2 fruit fly cellular contexts compared by ENCODE assay signal in genomic region chr3L:1208206-1208605, dm6.
TF ChIP-seq lines count a peak whose summit lies in the region.

No protein-coding gene starts in this region.

TF ChIP-seq in whole organism, embryonic, 481 proteins besides CTCF, POLR2A, EP300 and RAD21 (continued from another document):
- TF ChIP-seq bbx (GFP tag; IDR thresholded peaks at IDR 0.05; lab: Robert Waterston, UW; ENCODE audit: partially characterized antibody) (0 out of 2 replicates have a peak, but pooled peaks have one; percentile 25), Bgb (GFP tag; IDR thresholded peaks at IDR 0.05; lab: Robert Waterston, UW; ENCODE audit: partially characterized antibody) (0 out of 2 replicates have a peak, but pooled peaks have one; percentile 17), CG7357 (GFP tag; IDR thresholded peaks at IDR 0.05; lab: Robert Waterston, UW) (no peak), pros (GFP tag; optimal IDR thresholded peaks at IDR 0.05; lab: Kevin White, UChicago) (peak; percentile 28), CG13287 (GFP tag; IDR thresholded peaks at IDR 0.05; lab: Robert Waterston, UW; ENCODE audit: partially characterized antibody) (peak; percentile 32; the same call in 1 of the 2 replicates), CG12769 (tag; optimal IDR thresholded peaks at IDR 0.05; lab: Kevin White, UChicago) (peak; percentile 64), Opbp (GFP tag; IDR thresholded peaks at IDR 0.05; lab: Robert Waterston, UW; ENCODE audit: partially characterized antibody) (0 out of 3 replicates have a peak, but pooled peaks have one; percentile 48), CG8290 (GFP tag; optimal IDR thresholded peaks at IDR 0.05; lab: Kevin White, UChicago) (no peak), CG8290 (tag; optimal IDR thresholded peaks at IDR 0.05; lab: Kevin White, UChicago) (peak in 1 of 2 experiments; percentile 7), vvl (GFP tag; IDR thresholded peaks at IDR 0.05; lab: Robert Waterston, UW) (peak; percentile 41; the same call in 1 of the 2 replicates), tna (GFP tag; IDR thresholded peaks at IDR 0.05; lab: Robert Waterston, UW; ENCODE audit: partially characterized antibody) (0 out of 2 replicates have a peak, but pooled peaks have one; percentile 37), HLHmδ (GFP tag; optimal IDR thresholded peaks at IDR 0.05; lab: Kevin White, UChicago) (peak; percentile 8), CG7987 (GFP tag; optimal IDR thresholded peaks at IDR 0.05; lab: Kevin White, UChicago) (no peak)

TF ChIP-seq in whole organism, prepupa, 60 proteins besides CTCF, POLR2A, EP300 and RAD21 (continued from another document):
- TF ChIP-seq CG8319 (GFP tag; optimal IDR thresholded peaks at IDR 0.05; lab: Kevin White, UChicago) = no peak
- TF ChIP-seq Hr4 (GFP tag; optimal IDR thresholded peaks at IDR 0.05; lab: Kevin White, UChicago) = no peak
- TF ChIP-seq CG3919 (GFP tag; optimal IDR thresholded peaks at IDR 0.05; lab: Kevin White, UChicago) = no peak
- TF ChIP-seq Hr39 (GFP tag; optimal IDR thresholded peaks at IDR 0.05; lab: Kevin White, UChicago) = no peak
- no peak for TF ChIP-seq Gug (GFP tag; IDR thresholded peaks at IDR 0.05; lab: Robert Waterston, UW)
- no peak for TF ChIP-seq CG6808 (GFP tag; optimal IDR thresholded peaks at IDR 0.05; lab: Kevin White, UChicago)
- no peak for TF ChIP-seq CG4318 (GFP tag; optimal IDR thresholded peaks at IDR 0.05; lab: Kevin White, UChicago)
- TF ChIP-seq CG6854 (GFP tag; optimal IDR thresholded peaks at IDR 0.05; lab: Kevin White, UChicago) = no peak
- peak; percentile 4 for TF ChIP-seq net (GFP tag; optimal IDR thresholded peaks at IDR 0.05; lab: Kevin White, UChicago)
- TF ChIP-seq OdsH (GFP tag; optimal IDR thresholded peaks at IDR 0.05; lab: Kevin White, UChicago) = no peak
- no peak for TF ChIP-seq Ets96B (tag; optimal IDR thresholded peaks at IDR 0.05; lab: Kevin White, UChicago)
